Worm (Caenorhabditis elegans) whole organism, L4/young adult: ENCODE results near the gene lbp-7.

Experiments
- W03F9.2 ChIP-seq: fragments of 150-350 bp; optimal IDR thresholded peaks from 2 replicates; lab custom pipeline; 2014; ENCODE audit warnings: missing biosample characterization, missing genetic modification characterization
- dao-5 ChIP-seq: sonication (generic microtip); optimal IDR thresholded peaks from 2 replicates; lab custom pipeline; 2016; ENCODE audit warnings: missing genotype, missing genetic modification characterization, moderate library complexity, missing compliant biosample characterization
- him-1 ChIP-seq: sonication (generic microtip); optimal IDR thresholded peaks from 2 replicates; lab custom pipeline; 2016; ENCODE audit warnings: missing genotype, missing genetic modification reagents, missing genetic modification characterization, missing compliant biosample characterization

DNA sequence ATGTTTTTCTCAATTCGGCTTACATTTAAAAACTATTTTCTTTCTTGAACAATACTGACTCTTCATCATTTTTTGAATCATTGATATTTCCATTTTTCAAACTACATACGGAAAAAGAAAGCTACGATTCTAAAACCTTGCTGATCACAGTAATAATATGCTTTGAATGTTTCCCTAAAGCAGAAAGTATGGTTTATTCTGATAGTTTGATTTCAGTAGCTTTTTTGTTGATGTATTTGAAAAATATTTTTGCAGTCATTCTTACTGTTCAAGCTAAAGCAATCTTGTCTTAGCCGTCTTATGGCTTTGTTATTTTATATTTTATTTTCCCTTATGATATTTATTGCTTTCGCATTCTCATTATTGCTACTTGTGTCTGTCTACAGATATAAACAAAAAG is 50.2 kb downstream of the lbp-7 start, which contains the start of gene srxa-13:
- no peak for TF ChIP-seq him-1 (tag; lab: Kevin White, UChicago)
- no peak for TF ChIP-seq dao-5 (tag; lab: Kevin White, UChicago)
- no peak for TF ChIP-seq W03F9.2
